Fruit fly (Drosophila melanogaster) whole organism, adult: ENCODE results near the gene Torsin.

Experiments
- CG14711 ChIP-seq: fragments of 200-800 bp; sonication (Bioruptor generic); optimal IDR thresholded peaks from 2 replicates; lab custom pipeline; 2018; ENCODE audit warnings: missing biosample characterization, mild to moderate bottlenecking, missing genetic modification characterization, moderate library complexity
- CG1620 ChIP-seq: fragments of 200-800 bp; sonication (Bioruptor generic); optimal IDR thresholded peaks from 2 replicates; lab custom pipeline; 2016; ENCODE audit warnings: missing biosample characterization, missing genetic modification characterization
- CG33017 ChIP-seq: fragments of 200-800 bp; sonication (Bioruptor generic); optimal IDR thresholded peaks from 2 replicates; lab custom pipeline; 2018; ENCODE audit warnings: missing biosample characterization, mild to moderate bottlenecking, missing genetic modification characterization, moderate library complexity
- CG5204 ChIP-seq: fragments of 200-800 bp; sonication (Bioruptor generic); optimal IDR thresholded peaks from 2 replicates; lab custom pipeline; 2016; ENCODE audit warnings: missing biosample characterization, missing genetic modification characterization
- CG7045 ChIP-seq: fragments of 200-800 bp; sonication (Bioruptor generic); optimal IDR thresholded peaks from 2 replicates; lab custom pipeline; 2017; ENCODE audit warnings: missing biosample characterization, mild to moderate bottlenecking, missing genetic modification characterization
- CG7101 ChIP-seq: fragments of 200-800 bp; sonication (Bioruptor generic); optimal IDR thresholded peaks from 2 replicates; lab custom pipeline; 2018; ENCODE audit warnings: missing biosample characterization, mild to moderate bottlenecking, missing genetic modification characterization, moderate library complexity
- Crg-1 ChIP-seq: fragments of 200-800 bp; sonication (Bioruptor generic); optimal IDR thresholded peaks from 2 replicates; lab custom pipeline; 2016; ENCODE audit warnings: missing biosample characterization, missing genetic modification characterization
- Hr96 ChIP-seq: fragments of 200-800 bp; sonication (Bioruptor generic); optimal IDR thresholded peaks from 2 replicates; lab custom pipeline; 2016; ENCODE audit warnings: missing biosample characterization, missing genetic modification characterization
- Mnt ChIP-seq: fragments of 200-800 bp; sonication (Bioruptor generic); optimal IDR thresholded peaks from 2 replicates; lab custom pipeline; 2016; ENCODE audit warnings: missing biosample characterization, mild to moderate bottlenecking, missing genetic modification characterization
- cnc ChIP-seq, 2 experiments: fragments of >200 bp; optimal IDR thresholded peaks; 2 replicates each; lab custom pipeline; 2017
- kay ChIP-seq: fragments of 200-800 bp; sonication (Bioruptor generic); peaks from one replicate; lab custom pipeline; 2016; ENCODE audit warnings: missing biosample characterization, missing genetic modification characterization, borderline replicate concordance
- ovo ChIP-seq: fragments of 200-800 bp; sonication (Bioruptor generic); optimal IDR thresholded peaks from 2 replicates; lab custom pipeline; 2016; ENCODE audit warnings: missing biosample characterization, missing genetic modification characterization
- tj ChIP-seq: fragments of 200-800 bp; sonication (Bioruptor generic); optimal IDR thresholded peaks from 3 replicates; lab custom pipeline; 2017; ENCODE audit warnings: missing biosample characterization, mild to moderate bottlenecking, missing genetic modification characterization, moderate library complexity

The Torsin gene

DNA sequence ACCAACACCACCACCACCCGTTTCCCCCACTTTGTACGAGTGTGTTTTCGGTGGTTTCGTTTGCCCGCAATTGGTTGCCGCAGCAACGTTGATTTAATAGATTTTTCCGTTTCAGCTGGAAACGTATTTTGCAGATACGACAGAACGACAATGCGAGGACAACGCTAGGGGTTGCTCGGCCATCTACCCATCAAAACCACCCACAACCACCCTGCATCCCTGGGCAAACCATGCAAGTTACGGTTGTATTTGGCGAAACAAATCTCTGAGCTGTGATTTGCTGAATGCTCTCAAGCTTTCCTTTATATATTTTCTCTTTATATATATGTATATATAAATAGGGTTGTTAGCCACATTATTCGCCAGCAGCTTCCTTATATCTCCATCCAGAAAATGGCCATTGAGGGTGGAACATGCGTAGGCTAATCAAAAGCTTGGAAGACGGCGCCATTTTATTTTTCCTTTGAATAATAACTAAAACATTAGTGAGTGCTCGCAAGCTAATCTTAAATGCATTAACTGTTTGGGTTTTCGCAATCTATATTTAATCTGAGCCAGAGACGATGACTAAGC lies 49.8 kb downstream of the Torsin start:
- TF ChIP-seq cnc (optimal IDR thresholded peaks at IDR 0.05; lab: Kevin White, UChicago), result no peak
- no peak for TF ChIP-seq Hr96 (GFP tag; lab: Kevin White, UChicago)
- no peak for TF ChIP-seq kay (GFP tag; lab: Kevin White, UChicago)
- TF ChIP-seq CG33017, result no peak
- TF ChIP-seq CG7101 (tag; lab: Kevin White, UChicago), result no peak
- TF ChIP-seq Crg-1 (GFP tag; lab: Kevin White, UChicago), result no peak
- no peak for TF ChIP-seq CG14711 (tag; lab: Kevin White, UChicago)
- TF ChIP-seq CG5204, result no peak
- no peak for TF ChIP-seq CG7045
- no peak for TF ChIP-seq Mnt (GFP tag; lab: Kevin White, UChicago)
- TF ChIP-seq tj (GFP tag; lab: Kevin White, UChicago), result no peak
- TF ChIP-seq CG1620 (GFP tag; lab: Kevin White, UChicago), result no peak
- TF ChIP-seq ovo (GFP tag; lab: Kevin White, UChicago), result no peak
